Worm (Caenorhabditis elegans) whole organism, L4/young adult: ENCODE data around the gene mdh-1.

ENCODE experiments used
- dao-5 ChIP-seq: sonication (generic microtip); optimal IDR thresholded peaks from 2 replicates; lab custom pipeline; 2016; ENCODE audit warnings: missing genotype, missing genetic modification characterization, moderate library complexity, missing compliant biosample characterization
- him-1 ChIP-seq: sonication (generic microtip); optimal IDR thresholded peaks from 2 replicates; lab custom pipeline; 2016; ENCODE audit warnings: missing genotype, missing genetic modification reagents, missing genetic modification characterization, missing compliant biosample characterization

- TF ChIP-seq dao-5 (tag; lab: Kevin White, UChicago) = no peak
- no peak for TF ChIP-seq him-1
These were observed 16.7 kb upstream of the mdh-1 start, which contains the start of gene hpo-26 for ce11 chrV:6533030-6533429.
